Worm (Caenorhabditis elegans) whole organism, L4/young adult: ENCODE data around the gene F46C5.9.

Experiments
- W03F9.2 ChIP-seq: fragments of 150-350 bp; optimal IDR thresholded peaks from 2 replicates; lab custom pipeline; 2014; ENCODE audit warnings: missing biosample characterization, missing genetic modification characterization
- dao-5 ChIP-seq: sonication (generic microtip); optimal IDR thresholded peaks from 2 replicates; lab custom pipeline; 2016; ENCODE audit warnings: missing genotype, missing genetic modification characterization, moderate library complexity, missing compliant biosample characterization
- him-1 ChIP-seq: sonication (generic microtip); optimal IDR thresholded peaks from 2 replicates; lab custom pipeline; 2016; ENCODE audit warnings: missing genotype, missing genetic modification reagents, missing genetic modification characterization, missing compliant biosample characterization

DNA sequence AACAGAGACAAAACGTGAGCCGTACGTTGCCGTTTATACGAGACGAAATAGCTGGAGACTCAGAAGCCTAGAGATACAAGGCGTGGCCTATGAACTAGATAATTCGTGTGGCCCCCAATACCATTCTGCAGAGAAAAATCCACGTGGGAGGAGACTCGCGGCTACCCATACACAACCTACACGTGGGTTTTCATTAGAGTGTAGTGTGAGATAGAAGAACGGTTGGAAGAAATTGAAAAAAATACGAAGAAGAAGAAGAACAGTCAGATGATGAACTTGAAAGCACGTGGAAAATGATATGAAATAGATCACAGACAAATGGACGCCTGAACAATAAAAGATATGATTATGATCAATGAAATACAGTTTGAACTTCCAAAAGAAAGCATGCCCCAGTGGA, 45.4 kb downstream of the F46C5.9 start:
- TF ChIP-seq him-1 (no peak), W03F9.2 (tag; lab: Kevin White, UChicago) (no peak), dao-5 (tag; lab: Kevin White, UChicago) (no peak)
